Worm (Caenorhabditis elegans) whole organism, L1 larva: ENCODE data around the gene R05D8.9.

Experiments
- ceh-8 ChIP-seq: fragments of 200-800 bp; sonication (Bioruptor generic); optimal IDR thresholded peaks from 2 replicates; lab custom pipeline; 2018; ENCODE audit warnings: mild to moderate bottlenecking, missing genetic modification characterization, moderate library complexity, missing compliant biosample characterization
- ces-1 ChIP-seq: fragments of 150-350 bp; optimal IDR thresholded peaks from 2 replicates; lab custom pipeline; 2014; ENCODE audit warnings: missing biosample characterization, missing genetic modification reagents, missing genetic modification characterization
- dpl-1 ChIP-seq, 3 experiments: fragments of 150-350 bp in 2 of 3; sonication (generic microtip) in 1 of 3; optimal IDR thresholded peaks; 2 replicates each; lab custom pipeline; 2014 to 2017; ENCODE audit warnings: missing biosample characterization in 3 of 3, missing genetic modification characterization in 3 of 3, missing genetic modification reagents in 3 of 3
- egl-13 ChIP-seq: sonication (generic microtip); optimal IDR thresholded peaks from 2 replicates; lab custom pipeline; 2016; ENCODE audit warnings: missing genotype, missing genetic modification reagents, missing genetic modification characterization, missing compliant biosample characterization
- elt-3 ChIP-seq, 6 experiments: fragments of 150-350 bp in 1 of 6; sonication (generic microtip); optimal IDR thresholded peaks; 2 replicates each; lab custom pipeline; 2017 to 2018; ENCODE audit warnings: missing biosample characterization in 6 of 6, missing genetic modification characterization in 6 of 6, inconsistent platforms in 1 of 6
- fkh-10 ChIP-seq: sonication (generic microtip); optimal IDR thresholded peaks from 2 replicates; lab custom pipeline; 2017; ENCODE audit warnings: missing biosample characterization, missing genetic modification reagents, missing genetic modification characterization
- irx-1 ChIP-seq: sonication (generic microtip); optimal IDR thresholded peaks from 2 replicates; lab custom pipeline; 2016; ENCODE audit warnings: missing genetic modification characterization, missing compliant biosample characterization
- lin-13 ChIP-seq: fragments of 150-350 bp; optimal IDR thresholded peaks from 2 replicates; lab custom pipeline; 2014; ENCODE audit warnings: missing biosample characterization, missing genetic modification reagents, missing genetic modification characterization
- nhr-237 ChIP-seq: fragments of 150-350 bp; optimal IDR thresholded peaks from 2 replicates; lab custom pipeline; 2014; ENCODE audit warnings: missing biosample characterization, missing genetic modification characterization
- pqm-1 ChIP-seq: sonication (generic microtip); optimal IDR thresholded peaks from 3 replicates; lab custom pipeline; 2017; ENCODE audit warnings: missing biosample characterization, missing genetic modification characterization
- unc-130 ChIP-seq: fragments of 150-350 bp; optimal IDR thresholded peaks from 2 replicates; lab custom pipeline; 2017; ENCODE audit warnings: missing biosample characterization, missing genetic modification characterization, inconsistent platforms
- unc-62 ChIP-seq: fragments of 150-350 bp; optimal IDR thresholded peaks from 2 replicates; lab custom pipeline; 2014; ENCODE audit warnings: missing biosample characterization, missing genetic modification reagents, missing genetic modification characterization
- zip-4 ChIP-seq: fragments of 200-800 bp; sonication (Bioruptor generic); optimal IDR thresholded peaks from 2 replicates; lab custom pipeline; 2018; ENCODE audit warnings: mild to moderate bottlenecking, missing genetic modification characterization, moderate library complexity, missing compliant biosample characterization

- TF ChIP-seq dpl-1 (GFP tag; optimal IDR thresholded peaks at IDR 0.05; lab: Kevin White, UChicago), result no peak
- no peak for TF ChIP-seq fkh-10 (GFP tag; lab: Kevin White, UChicago)
- TF ChIP-seq pqm-1, result no peak
- TF ChIP-seq ceh-8, result no peak
- TF ChIP-seq nhr-237 (tag; lab: Kevin White, UChicago), result no peak
- no peak for TF ChIP-seq unc-130 (tag; lab: Kevin White, UChicago)
- TF ChIP-seq ces-1 (GFP tag; lab: Kevin White, UChicago), result no peak
- TF ChIP-seq irx-1 (tag; lab: Kevin White, UChicago), result no peak
- TF ChIP-seq elt-3 (tag; optimal IDR thresholded peaks at IDR 0.05; lab: Kevin White, UChicago), result no peak
- TF ChIP-seq egl-13, result no peak
- TF ChIP-seq zip-4 (GFP tag; lab: Kevin White, UChicago), result no peak
- no peak for TF ChIP-seq lin-13 (GFP tag; lab: Kevin White, UChicago)
- no peak for TF ChIP-seq unc-62
These were observed 8.9 kb downstream of the R05D8.9 start for ce11 chrV:2758437-2758836.
